Fruit fly (Drosophila melanogaster): ENCODE results near the gene CG6683.
A peak's percentile ranks its signal among the peaks of the same experiment; 100 is the strongest.

Gene CG6683

dm6 chr3L:8525691-8526421 lies 11.1 kb upstream of the CG6683 start (continued):
- no peak for TF ChIP-seq NC2β (GFP tag; optimal IDR thresholded peaks at IDR 0.05)
- TF ChIP-seq Dfd (GFP tag; optimal IDR thresholded peaks at IDR 0.05), result no peak
- TF ChIP-seq CG3995 (GFP tag; optimal IDR thresholded peaks at IDR 0.05), result no peak
- TF ChIP-seq CG18764 (GFP tag; optimal IDR thresholded peaks at IDR 0.05), result no peak
- TF ChIP-seq CG4424 (GFP tag; optimal IDR thresholded peaks at IDR 0.05), result peak; percentile 13
- TF ChIP-seq peb (GFP tag; IDR thresholded peaks at IDR 0.05), result no peak
- no peak for TF ChIP-seq pzg (GFP tag; optimal IDR thresholded peaks at IDR 0.05)
- no peak for TF ChIP-seq CG8388 (GFP tag; optimal IDR thresholded peaks at IDR 0.05)
- no peak for TF ChIP-seq kah (GFP tag; optimal IDR thresholded peaks at IDR 0.05)
- TF ChIP-seq schlank (tag; optimal IDR thresholded peaks at IDR 0.05), result no peak
- no peak for TF ChIP-seq slp2 (GFP tag; optimal IDR thresholded peaks at IDR 0.05)
- no peak for TF ChIP-seq Oaz (GFP tag; IDR thresholded peaks at IDR 0.05)
- TF ChIP-seq Ssrp (tag; optimal IDR thresholded peaks at IDR 0.05), result no peak

- TF ChIP-seq hkb (optimal IDR thresholded peaks at IDR 0.05) (no peak), hkb (GFP tag; IDR thresholded peaks at IDR 0.05) (peak; percentile 53), corto (GFP tag; optimal IDR thresholded peaks at IDR 0.05) (peak; percentile 24), CG17186 (GFP tag; optimal IDR thresholded peaks at IDR 0.05) (peak; percentile 18), CG30403 (GFP tag; optimal IDR thresholded peaks at IDR 0.05) (peak; percentile 39), CG14441 (GFP tag; IDR thresholded peaks at IDR 0.05) (no peak), grau (tag; optimal IDR thresholded peaks at IDR 0.05) (peak; percentile 46), ash1 (GFP tag; optimal IDR thresholded peaks at IDR 0.05) (no peak), CG31388 (GFP tag; optimal IDR thresholded peaks at IDR 0.05) (no peak), CG4282 (GFP tag; optimal IDR thresholded peaks at IDR 0.05) (no peak), ato (GFP tag; IDR thresholded peaks at IDR 0.05; ENCODE audit: partially characterized antibody) (peak; percentile 99), Mes4 (GFP tag; optimal IDR thresholded peaks at IDR 0.05) (peak; percentile 14), CG18619 (GFP tag; optimal IDR thresholded peaks at IDR 0.05) (no peak), zen (tag; optimal IDR thresholded peaks at IDR 0.05) (peak; percentile 27), CG14710 (tag; optimal IDR thresholded peaks at IDR 0.05) (peak; percentile 94), CG2712 (tag; optimal IDR thresholded peaks at IDR 0.05) (peak; percentile 64), pros (GFP tag; optimal IDR thresholded peaks at IDR 0.05) (no peak), mld (GFP tag; IDR thresholded peaks at IDR 0.05; ENCODE audit: partially characterized antibody) (peak; percentile 99), CG17829 (tag; optimal IDR thresholded peaks at IDR 0.05) (peak; percentile 68), D (optimal IDR thresholded peaks at IDR 0.05) (no peak), D (GFP tag; optimal IDR thresholded peaks at IDR 0.05) (no peak), HLH4C (GFP tag; IDR thresholded peaks at IDR 0.05; ENCODE audit: partially characterized antibody) (peak; percentile 100), Hr51 (GFP tag; optimal IDR thresholded peaks at IDR 0.05) (peak; percentile 6 to 31), sna (GFP tag; IDR thresholded peaks at IDR 0.05; ENCODE audit: partially characterized antibody) (peak; percentile 95), prd (optimal IDR thresholded peaks at IDR 0.05) (no peak), prd (GFP tag; IDR thresholded peaks at IDR 0.05) (0 out of 3 replicates have a peak, but pooled peaks have one; percentile 27), CG31365 (tag; optimal IDR thresholded peaks at IDR 0.05) (no peak), kay (GFP tag; optimal IDR thresholded peaks at IDR 0.05) (no peak), ssp (GFP tag; IDR thresholded peaks at IDR 0.05) (peak; percentile 32; the same call in 1 of the 2 replicates), CG9727 (GFP tag; optimal IDR thresholded peaks at IDR 0.05) (peak; percentile 11), maf-S (GFP tag; optimal IDR thresholded peaks at IDR 0.05) (no peak), otp (GFP tag; IDR thresholded peaks at IDR 0.05) (0 out of 3 replicates have a peak, but pooled peaks have one; percentile 27), CG1602 (GFP tag; optimal IDR thresholded peaks at IDR 0.05) (peak; percentile 3), tgo (GFP tag; IDR thresholded peaks at IDR 0.05) (no peak), CG12155 (GFP tag; optimal IDR thresholded peaks at IDR 0.05) (peak; percentile 29)
Measured at dm6 chr3L:8524816-8525625, 10.3 kb upstream of the CG6683 start, which contains the start of the genes GstO1 and foi. GstO1 (minus strand) TSS chr3L:8524866. foi (plus strand) TSS chr3L:8525244.
